Worm (Caenorhabditis elegans) whole organism, L2 larva: ENCODE measurements around the gene cyp-33C5.
A peak's percentile ranks its signal among the peaks of the same experiment; 100 is the strongest.
"Not testable (repeated sequence)": the region's sequence is repeated elsewhere in the genome, so short reads cannot be mapped to it uniquely, and the experiment has no call there.

Experiments used
- C34F6.9 ChIP-seq: fragments of 150-350 bp; optimal IDR thresholded peaks from 2 replicates; lab custom pipeline; 2014; ENCODE audit warnings: missing biosample characterization, missing genetic modification characterization
- F13H6.1 ChIP-seq: sonication (generic microtip); optimal IDR thresholded peaks from 2 replicates; lab custom pipeline; 2016; ENCODE audit warnings: missing genetic modification characterization, missing compliant biosample characterization
- Y55F3AM.14 ChIP-seq: fragments of 200-800 bp; sonication (Bioruptor generic); optimal IDR thresholded peaks from 2 replicates; lab custom pipeline; 2018; ENCODE audit warnings: mild to moderate bottlenecking, missing genetic modification characterization, missing compliant biosample characterization
- ceh-82 ChIP-seq: fragments of 150-350 bp; optimal IDR thresholded peaks from 2 replicates; lab custom pipeline; 2014; ENCODE audit warnings: missing biosample characterization, missing genetic modification characterization
- crh-2 ChIP-seq: sonication (generic microtip); optimal IDR thresholded peaks from 2 replicates; lab custom pipeline; 2017; ENCODE audit warnings: missing biosample characterization, missing genetic modification characterization
- dmd-4 ChIP-seq: sonication (generic microtip); optimal IDR thresholded peaks from 2 replicates; lab custom pipeline; 2017; ENCODE audit warnings: missing biosample characterization, missing genetic modification characterization
- egl-27 ChIP-seq: sonication (generic microtip); optimal IDR thresholded peaks from 3 replicates; lab custom pipeline; 2017; ENCODE audit warnings: missing biosample characterization, missing genetic modification reagents, missing genetic modification characterization
- elt-3 ChIP-seq: sonication (generic microtip); optimal IDR thresholded peaks from 2 replicates; lab custom pipeline; 2017; ENCODE audit warnings: missing biosample characterization, missing genetic modification characterization
- fos-1 ChIP-seq: fragments of 150-350 bp; optimal IDR thresholded peaks from 2 replicates; lab custom pipeline; 2014; ENCODE audit warnings: missing biosample characterization, missing genetic modification characterization
- lin-11 ChIP-seq: fragments of 150-350 bp; sonication (generic microtip); optimal IDR thresholded peaks from 2 replicates; lab custom pipeline; 2014; ENCODE audit warnings: missing biosample characterization, missing genetic modification characterization, inconsistent platforms, mixed read lengths
- lsy-2 ChIP-seq, 2 experiments: fragments of 150-350 bp in 1 of 2; sonication (generic microtip) in 1 of 2; optimal IDR thresholded peaks; 2 replicates each; lab custom pipeline; 2014 to 2017; ENCODE audit warnings: missing biosample characterization in 2 of 2, missing genetic modification characterization in 2 of 2
- mab-5 ChIP-seq: fragments of 150-350 bp; optimal IDR thresholded peaks from 2 replicates; lab custom pipeline; 2014; ENCODE audit warnings: missing biosample characterization, missing genetic modification characterization
- mdl-1 ChIP-seq, 2 experiments: fragments of 150-350 bp in 1 of 2; sonication (generic microtip) in 1 of 2; optimal IDR thresholded peaks; 2 replicates each; lab custom pipeline; 2017; ENCODE audit warnings: missing biosample characterization in 2 of 2, missing genetic modification characterization in 2 of 2
- nhr-12 ChIP-seq: fragments of 150-350 bp; optimal IDR thresholded peaks from 2 replicates; lab custom pipeline; 2014; ENCODE audit warnings: missing biosample characterization, missing genetic modification characterization
- nhr-129 ChIP-seq: fragments of 150-350 bp; optimal IDR thresholded peaks from 2 replicates; lab custom pipeline; 2014; ENCODE audit warnings: missing biosample characterization, missing genetic modification characterization
- nhr-21 ChIP-seq: fragments of 150-350 bp; optimal IDR thresholded peaks from 2 replicates; lab custom pipeline; 2014; ENCODE audit warnings: missing biosample characterization, missing genetic modification characterization
- nhr-23 ChIP-seq: fragments of 150-350 bp; optimal IDR thresholded peaks from 2 replicates; lab custom pipeline; 2014; ENCODE audit warnings: missing biosample characterization, missing genetic modification reagents, missing genetic modification characterization
- nhr-237 ChIP-seq: fragments of 150-350 bp; optimal IDR thresholded peaks from 2 replicates; lab custom pipeline; 2014; ENCODE audit warnings: missing biosample characterization, missing genetic modification characterization
- nhr-6 ChIP-seq: fragments of 150-350 bp; optimal IDR thresholded peaks from 2 replicates; lab custom pipeline; 2014; ENCODE audit warnings: missing biosample characterization, missing genetic modification characterization
- nhr-77 ChIP-seq: fragments of 150-350 bp; optimal IDR thresholded peaks from 2 replicates; lab custom pipeline; 2014; ENCODE audit warnings: missing biosample characterization, missing genetic modification characterization
- peb-1 ChIP-seq: fragments of 150-350 bp; optimal IDR thresholded peaks from 2 replicates; lab custom pipeline; 2014; ENCODE audit warnings: missing biosample characterization, missing genetic modification characterization
- skn-1 ChIP-seq: sonication (generic microtip); optimal IDR thresholded peaks from 2 replicates; lab custom pipeline; 2017; ENCODE audit warnings: missing biosample characterization, missing genetic modification characterization
- sma-9 ChIP-seq, 2 experiments: fragments of 150-350 bp in 1 of 2; sonication (generic microtip) in 1 of 2; optimal IDR thresholded peaks; 2 replicates each; lab custom pipeline; 2014 to 2016; ENCODE audit warnings: missing genetic modification characterization in 2 of 2, mild to moderate bottlenecking in 1 of 2, missing biosample characterization in 1 of 2, missing compliant biosample characterization in 1 of 2, missing genetic modification reagents in 1 of 2, moderate library complexity in 1 of 2
- snpc-4 ChIP-seq: fragments of 150-350 bp; optimal IDR thresholded peaks from 2 replicates; lab custom pipeline; 2014; ENCODE audit warnings: missing biosample characterization, missing genetic modification characterization
- unc-39 ChIP-seq: fragments of 150-350 bp; optimal IDR thresholded peaks from 2 replicates; lab custom pipeline; 2014; ENCODE audit warnings: missing biosample characterization, missing genetic modification characterization
- unc-55 ChIP-seq: fragments of 150-350 bp; sonication (generic microtip); optimal IDR thresholded peaks from 3 replicates; lab custom pipeline; 2014; ENCODE audit warnings: missing biosample characterization, missing genetic modification reagents, missing genetic modification characterization
- zag-1 ChIP-seq: fragments of 150-350 bp; optimal IDR thresholded peaks from 2 replicates; lab custom pipeline; 2014; ENCODE audit warnings: missing biosample characterization, missing genetic modification characterization
- ztf-1 ChIP-seq: fragments of 200-800 bp; sonication (Bioruptor generic); conservative IDR thresholded peaks from 2 replicates; pipeline ENCODE4 v1.3.6; 2022; ENCODE audit warnings: missing genetic modification characterization, missing compliant biosample characterization
- ztf-11 ChIP-seq: sonication (generic microtip); optimal IDR thresholded peaks from 2 replicates; lab custom pipeline; 2017; ENCODE audit warnings: missing biosample characterization, missing genetic modification characterization
- ztf-4 ChIP-seq: fragments of 150-350 bp; optimal IDR thresholded peaks from 2 replicates; lab custom pipeline; 2014; ENCODE audit warnings: missing biosample characterization, missing genetic modification characterization

The cyp-33C5 gene

ce11 chrV:2254553-2255124, 9.8 kb downstream of the cyp-33C5 start, which contains the start of gene str-253:
TSS of gene str-253 (minus strand) at chrV:2254603.
- no peak for TF ChIP-seq ztf-11 (tag; lab: Kevin White, UChicago)
- TF ChIP-seq nhr-12 (tag; lab: Kevin White, UChicago): no peak
- TF ChIP-seq unc-55 (GFP tag; lab: Kevin White, UChicago): no peak
- no peak for TF ChIP-seq nhr-6
- no peak for TF ChIP-seq sma-9 (GFP tag; optimal IDR thresholded peaks at IDR 0.05; lab: Kevin White, UChicago)
- no peak for TF ChIP-seq sma-9 (tag; optimal IDR thresholded peaks at IDR 0.05; lab: Kevin White, UChicago)
- no peak for TF ChIP-seq egl-27 (tag; lab: Kevin White, UChicago)
- no peak for TF ChIP-seq zag-1
- no peak for TF ChIP-seq Y55F3AM.14 (GFP tag; lab: Kevin White, UChicago)
- no peak for TF ChIP-seq mdl-1 (tag; optimal IDR thresholded peaks at IDR 0.05; lab: Kevin White, UChicago)
- TF ChIP-seq ceh-82 (tag; lab: Kevin White, UChicago): no peak
- TF ChIP-seq snpc-4: no peak
- TF ChIP-seq nhr-23 (tag; lab: Kevin White, UChicago): no peak
- no peak for TF ChIP-seq nhr-237 (tag; lab: Kevin White, UChicago)
- no peak for TF ChIP-seq C34F6.9 (tag; lab: Kevin White, UChicago)
- no peak for TF ChIP-seq F13H6.1 (tag; lab: Kevin White, UChicago)
- TF ChIP-seq elt-3 (tag; lab: Kevin White, UChicago): no peak

ce11 chrV:2255191-2255590, 10.4 kb downstream of the cyp-33C5 start, which contains the start of gene F41B5.1:
TSS of gene F41B5.1 (plus strand) at chrV:2255533.
- not testable (repeated sequence) for TF ChIP-seq nhr-21 (tag; lab: Kevin White, UChicago); unc-39 (tag; lab: Kevin White, UChicago); nhr-6

ce11 chrV:2259750-2260149, 14.9 kb downstream of the cyp-33C5 start, which contains the start of gene nhr-182:
TSS of gene nhr-182 (minus strand) at chrV:2259927.
- TF ChIP-seq dmd-4 (tag; lab: Kevin White, UChicago) (no peak), crh-2 (tag; lab: Kevin White, UChicago) (peak; percentile 49), F13H6.1 (tag; lab: Kevin White, UChicago) (peak; percentile 6), fos-1 (tag; lab: Kevin White, UChicago) (peak; percentile 18), sma-9 (GFP tag; optimal IDR thresholded peaks at IDR 0.05; lab: Kevin White, UChicago) (peak; percentile 19), sma-9 (tag; optimal IDR thresholded peaks at IDR 0.05; lab: Kevin White, UChicago) (no peak), ztf-1 (GFP tag; lab: Robert Waterston, UW) (no peak), unc-55 (GFP tag; lab: Kevin White, UChicago) (no peak), C34F6.9 (tag; lab: Kevin White, UChicago) (peak; percentile 27), lsy-2 (tag; optimal IDR thresholded peaks at IDR 0.05; lab: Kevin White, UChicago) (peak in 1 of 2 experiments; percentile 28), skn-1 (tag; lab: Kevin White, UChicago) (peak; percentile 86), mab-5 (tag; lab: Kevin White, UChicago) (no peak), nhr-129 (peak; percentile 28)

- no peak for TF ChIP-seq lin-11 (tag; lab: Kevin White, UChicago)
- no peak for TF ChIP-seq peb-1 (tag; lab: Kevin White, UChicago)
- TF ChIP-seq mdl-1 (tag; optimal IDR thresholded peaks at IDR 0.05; lab: Kevin White, UChicago): no peak
- no peak for TF ChIP-seq ztf-1 (GFP tag; lab: Robert Waterston, UW)
- no peak for TF ChIP-seq mab-5 (tag; lab: Kevin White, UChicago)
- TF ChIP-seq nhr-77: no peak
- TF ChIP-seq, all 48 proteins: peak for 0
Measured at ce11 chrV:2260660-2261059, 15.9 kb downstream of the cyp-33C5 start, which contains the start of gene F41B5.12. TSS of gene F41B5.12 (plus strand) at chrV:2260960.

- TF ChIP-seq dmd-4 (tag; lab: Kevin White, UChicago): no peak
- TF ChIP-seq zag-1: no peak
- TF ChIP-seq ztf-1 (GFP tag; lab: Robert Waterston, UW): no peak
- TF ChIP-seq ztf-4: no peak
- no peak for TF ChIP-seq unc-39 (tag; lab: Kevin White, UChicago)
- no peak for TF ChIP-seq nhr-6
- TF ChIP-seq lsy-2 (tag; optimal IDR thresholded peaks at IDR 0.05; lab: Kevin White, UChicago): no peak
- TF ChIP-seq unc-55 (GFP tag; lab: Kevin White, UChicago): no peak
- no peak for TF ChIP-seq skn-1 (tag; lab: Kevin White, UChicago)
Measured at ce11 chrV:2264455-2264854, 19.7 kb downstream of the cyp-33C5 start, which contains the start of gene nhr-183. TSS of gene nhr-183 (minus strand) at chrV:2264634.
